Fruit fly (Drosophila melanogaster) whole organism, adult: ENCODE data around the gene Dyrk3.

Experiments
- CG11617 ChIP-seq: fragments of 200-800 bp; sonication (Bioruptor generic); optimal IDR thresholded peaks from 2 replicates; lab custom pipeline; 2017; ENCODE audit warnings: mild to moderate bottlenecking, missing biosample characterization, missing genetic modification reagents, missing genetic modification characterization
- CG12768 ChIP-seq: fragments of 200-800 bp; sonication (Bioruptor generic); optimal IDR thresholded peaks from 2 replicates; lab custom pipeline; 2017; ENCODE audit warnings: missing biosample characterization, missing genetic modification characterization, mild to moderate bottlenecking, moderate library complexity, missing genetic modification reagents
- CG14711 ChIP-seq: fragments of 200-800 bp; sonication (Bioruptor generic); optimal IDR thresholded peaks from 2 replicates; lab custom pipeline; 2018; ENCODE audit warnings: missing biosample characterization, mild to moderate bottlenecking, missing genetic modification characterization, moderate library complexity
- CG1620 ChIP-seq: fragments of 200-800 bp; sonication (Bioruptor generic); optimal IDR thresholded peaks from 2 replicates; lab custom pipeline; 2016; ENCODE audit warnings: missing biosample characterization, missing genetic modification characterization
- CG33017 ChIP-seq: fragments of 200-800 bp; sonication (Bioruptor generic); optimal IDR thresholded peaks from 2 replicates; lab custom pipeline; 2018; ENCODE audit warnings: missing biosample characterization, mild to moderate bottlenecking, missing genetic modification characterization, moderate library complexity
- CG5204 ChIP-seq: fragments of 200-800 bp; sonication (Bioruptor generic); optimal IDR thresholded peaks from 2 replicates; lab custom pipeline; 2016; ENCODE audit warnings: missing biosample characterization, missing genetic modification characterization
- CG7045 ChIP-seq: fragments of 200-800 bp; sonication (Bioruptor generic); optimal IDR thresholded peaks from 2 replicates; lab custom pipeline; 2017; ENCODE audit warnings: missing biosample characterization, mild to moderate bottlenecking, missing genetic modification characterization
- CG7101 ChIP-seq: fragments of 200-800 bp; sonication (Bioruptor generic); optimal IDR thresholded peaks from 2 replicates; lab custom pipeline; 2018; ENCODE audit warnings: missing biosample characterization, mild to moderate bottlenecking, missing genetic modification characterization, moderate library complexity
- Clk ChIP-seq: fragments of 200-800 bp; sonication (Bioruptor generic); optimal IDR thresholded peaks from 2 replicates; lab custom pipeline; 2017; ENCODE audit warnings: missing biosample characterization, missing genetic modification characterization
- Crg-1 ChIP-seq: fragments of 200-800 bp; sonication (Bioruptor generic); optimal IDR thresholded peaks from 2 replicates; lab custom pipeline; 2016; ENCODE audit warnings: missing biosample characterization, missing genetic modification characterization
- Hr96 ChIP-seq: fragments of 200-800 bp; sonication (Bioruptor generic); optimal IDR thresholded peaks from 2 replicates; lab custom pipeline; 2016; ENCODE audit warnings: missing biosample characterization, missing genetic modification characterization
- Mnt ChIP-seq: fragments of 200-800 bp; sonication (Bioruptor generic); optimal IDR thresholded peaks from 2 replicates; lab custom pipeline; 2016; ENCODE audit warnings: missing biosample characterization, mild to moderate bottlenecking, missing genetic modification characterization
- bab1 ChIP-seq: fragments of 200-800 bp; sonication (Bioruptor generic); optimal IDR thresholded peaks from 3 replicates; lab custom pipeline; 2019; ENCODE audit warnings: missing biosample characterization, mild to moderate bottlenecking, missing genetic modification characterization, moderate library complexity
- cic ChIP-seq: fragments of 200-800 bp; sonication (Bioruptor generic); optimal IDR thresholded peaks from 2 replicates; lab custom pipeline; 2017; ENCODE audit warnings: missing biosample characterization, mild to moderate bottlenecking, missing genetic modification characterization, moderate library complexity
- cnc ChIP-seq, 2 experiments: fragments of >200 bp; optimal IDR thresholded peaks; 2 replicates each; lab custom pipeline; 2017
- kay ChIP-seq: fragments of 200-800 bp; sonication (Bioruptor generic); peaks from one replicate; lab custom pipeline; 2016; ENCODE audit warnings: missing biosample characterization, missing genetic modification characterization, borderline replicate concordance
- ovo ChIP-seq: fragments of 200-800 bp; sonication (Bioruptor generic); optimal IDR thresholded peaks from 2 replicates; lab custom pipeline; 2016; ENCODE audit warnings: missing biosample characterization, missing genetic modification characterization
- pad ChIP-seq: fragments of 200-800 bp; sonication (Bioruptor generic); optimal IDR thresholded peaks from 3 replicates; lab custom pipeline; 2017; ENCODE audit warnings: missing biosample characterization, missing genetic modification characterization, mild to moderate bottlenecking, moderate library complexity, missing genetic modification reagents
- tj ChIP-seq: fragments of 200-800 bp; sonication (Bioruptor generic); optimal IDR thresholded peaks from 3 replicates; lab custom pipeline; 2017; ENCODE audit warnings: missing biosample characterization, mild to moderate bottlenecking, missing genetic modification characterization, moderate library complexity

Dyrk3 gene

dm6 chr4:1230564-1230964, at the start of gene Dyrk3, which contains the start of gene Cadps:
Dyrk3 (minus strand) TSS chr4:1230713.
Cadps (plus strand) TSS chr4:1230837.
- TF ChIP-seq CG33017 (tag; lab: Kevin White, UChicago) = no peak
- peak; percentile 22 for TF ChIP-seq CG7101
- TF ChIP-seq Crg-1 (GFP tag; lab: Kevin White, UChicago) = no peak
- TF ChIP-seq pad (GFP tag; lab: Kevin White, UChicago) = no peak
- peak; percentile 75 for TF ChIP-seq Mnt (GFP tag; lab: Kevin White, UChicago)
- TF ChIP-seq bab1 (GFP tag; lab: Kevin White, UChicago) = peak; percentile 22
- no peak for TF ChIP-seq cnc (optimal IDR thresholded peaks at IDR 0.05; lab: Kevin White, UChicago)
- TF ChIP-seq CG14711 (tag; lab: Kevin White, UChicago) = peak; percentile 20
- no peak for TF ChIP-seq CG1620 (GFP tag; lab: Kevin White, UChicago)
- no peak for TF ChIP-seq CG11617 (GFP tag; lab: Kevin White, UChicago)

DNA sequence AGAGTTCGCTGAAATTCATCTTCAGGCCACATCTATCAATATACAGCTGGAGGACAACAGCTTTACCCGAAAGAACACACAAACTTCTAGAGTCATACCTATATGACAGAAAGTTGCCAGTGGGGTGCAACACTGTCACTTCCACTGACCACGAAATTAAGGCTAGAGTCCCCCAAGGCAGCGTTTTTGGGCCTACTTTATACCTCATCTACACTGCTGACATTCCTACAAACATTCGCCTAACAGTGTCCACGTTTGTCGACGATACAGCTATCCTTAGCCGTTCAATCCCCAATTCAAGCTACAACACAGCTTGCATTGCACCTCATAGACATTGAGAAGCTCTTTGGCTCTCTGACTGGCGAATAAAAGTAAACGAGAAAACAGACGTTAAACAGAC, 29.9 kb upstream of the Dyrk3 start:
- no peak for TF ChIP-seq kay (GFP tag; lab: Kevin White, UChicago)
- TF ChIP-seq Clk (GFP tag; lab: Kevin White, UChicago) = no peak
- TF ChIP-seq cnc (optimal IDR thresholded peaks at IDR 0.05; lab: Kevin White, UChicago) = no peak

DNA sequence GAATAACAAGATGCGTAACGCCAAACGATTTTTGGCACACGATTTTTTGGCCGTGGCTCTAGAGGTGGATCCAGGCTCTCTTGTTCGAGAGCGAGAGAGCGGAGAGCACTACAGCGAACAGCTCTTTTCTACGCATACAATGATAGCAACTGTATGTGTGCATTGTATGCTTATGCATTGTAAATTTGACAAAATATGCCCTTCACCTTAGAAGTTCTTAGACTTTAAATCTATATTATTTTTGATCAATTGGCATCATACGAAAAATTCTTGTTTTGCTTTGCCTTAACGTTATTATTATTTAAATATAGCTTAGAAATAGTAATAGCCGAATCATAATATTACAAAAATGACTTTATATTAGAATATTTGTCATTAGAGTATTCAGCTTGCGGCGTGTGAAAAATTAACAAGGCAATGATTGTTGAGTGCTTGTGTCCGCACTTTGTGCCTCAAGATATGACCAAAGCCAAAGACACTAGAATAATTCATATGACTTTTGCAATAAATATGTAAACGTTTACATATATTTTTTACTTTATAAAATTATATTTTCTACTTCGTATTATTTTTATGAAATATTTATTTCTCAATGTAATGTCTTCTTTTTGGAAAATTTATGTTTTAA, 26.7 kb upstream of the Dyrk3 start:
- TF ChIP-seq tj (GFP tag; lab: Kevin White, UChicago) = peak; percentile 9

DNA sequence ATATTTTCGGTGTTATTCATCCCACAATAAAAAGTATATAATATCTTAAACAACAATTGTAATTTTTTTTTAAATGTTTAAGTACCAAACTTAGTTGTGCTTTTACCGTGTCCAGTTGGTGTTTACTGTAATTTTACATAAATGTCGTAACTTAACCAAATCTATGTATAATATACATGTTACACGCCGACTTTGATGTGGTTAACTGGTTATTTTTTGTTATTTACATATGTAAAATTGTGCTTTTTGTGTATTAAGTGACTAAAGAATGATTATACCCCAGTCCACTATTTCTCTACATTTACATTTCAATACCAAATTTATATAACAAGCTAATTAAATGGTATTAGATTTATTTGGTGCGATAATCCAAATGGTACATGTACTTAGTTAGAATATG, 20.5 kb upstream of the Dyrk3 start:
- no peak for TF ChIP-seq CG33017 (tag; lab: Kevin White, UChicago)
- no peak for TF ChIP-seq cic
- TF ChIP-seq CG7101 = no peak
- no peak for TF ChIP-seq tj (GFP tag; lab: Kevin White, UChicago)
- TF ChIP-seq CG5204 (GFP tag; lab: Kevin White, UChicago) = no peak
- TF ChIP-seq CG14711 (tag; lab: Kevin White, UChicago) = no peak
- TF ChIP-seq Clk (GFP tag; lab: Kevin White, UChicago) = no peak
- no peak for TF ChIP-seq Mnt (GFP tag; lab: Kevin White, UChicago)
- TF ChIP-seq ovo = no peak
- TF ChIP-seq cnc (optimal IDR thresholded peaks at IDR 0.05; lab: Kevin White, UChicago) = no peak
- no peak for TF ChIP-seq Crg-1 (GFP tag; lab: Kevin White, UChicago)
- no peak for TF ChIP-seq CG1620 (GFP tag; lab: Kevin White, UChicago)

DNA sequence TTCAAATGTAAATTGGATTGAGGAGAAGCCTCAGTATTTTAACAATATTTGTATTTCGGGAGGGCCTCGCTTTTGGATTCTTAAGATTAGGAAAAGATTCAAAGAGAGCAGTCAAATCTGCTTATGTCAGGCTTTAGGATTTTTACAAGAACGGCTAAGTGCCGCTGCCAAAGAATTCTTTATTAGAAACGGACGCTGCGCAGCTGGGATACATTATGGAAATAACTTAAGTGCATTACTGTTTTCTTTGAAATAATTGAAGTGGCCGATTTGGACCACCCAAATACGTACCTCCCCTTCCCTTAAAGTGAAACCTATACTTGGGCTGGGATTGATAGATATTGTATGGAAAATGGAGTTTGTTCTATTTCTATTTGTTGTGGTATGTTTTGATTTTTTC, 7.7 kb upstream of the Dyrk3 start:
- no peak for TF ChIP-seq bab1 (GFP tag; lab: Kevin White, UChicago)

- TF ChIP-seq kay (GFP tag; lab: Kevin White, UChicago) (no peak), Mnt (GFP tag; lab: Kevin White, UChicago) (no peak), CG11617 (GFP tag; lab: Kevin White, UChicago) (no peak), CG1620 (GFP tag; lab: Kevin White, UChicago) (no peak), pad (GFP tag; lab: Kevin White, UChicago) (no peak), Hr96 (GFP tag; lab: Kevin White, UChicago) (no peak), CG7101 (no peak), CG12768 (no peak), CG14711 (tag; lab: Kevin White, UChicago) (no peak), CG7045 (GFP tag; lab: Kevin White, UChicago) (no peak), CG5204 (GFP tag; lab: Kevin White, UChicago) (no peak), tj (GFP tag; lab: Kevin White, UChicago) (no peak), cnc (optimal IDR thresholded peaks at IDR 0.05; lab: Kevin White, UChicago) (no peak), cic (no peak)
Measured at dm6 chr4:1234749-1235148, 4.2 kb upstream of the Dyrk3 start.

- TF ChIP-seq Mnt (GFP tag; lab: Kevin White, UChicago) = no peak
- TF ChIP-seq cnc (optimal IDR thresholded peaks at IDR 0.05; lab: Kevin White, UChicago) = no peak
Measured at dm6 chr4:1233351-1233750, 2.8 kb upstream of the Dyrk3 start.

DNA sequence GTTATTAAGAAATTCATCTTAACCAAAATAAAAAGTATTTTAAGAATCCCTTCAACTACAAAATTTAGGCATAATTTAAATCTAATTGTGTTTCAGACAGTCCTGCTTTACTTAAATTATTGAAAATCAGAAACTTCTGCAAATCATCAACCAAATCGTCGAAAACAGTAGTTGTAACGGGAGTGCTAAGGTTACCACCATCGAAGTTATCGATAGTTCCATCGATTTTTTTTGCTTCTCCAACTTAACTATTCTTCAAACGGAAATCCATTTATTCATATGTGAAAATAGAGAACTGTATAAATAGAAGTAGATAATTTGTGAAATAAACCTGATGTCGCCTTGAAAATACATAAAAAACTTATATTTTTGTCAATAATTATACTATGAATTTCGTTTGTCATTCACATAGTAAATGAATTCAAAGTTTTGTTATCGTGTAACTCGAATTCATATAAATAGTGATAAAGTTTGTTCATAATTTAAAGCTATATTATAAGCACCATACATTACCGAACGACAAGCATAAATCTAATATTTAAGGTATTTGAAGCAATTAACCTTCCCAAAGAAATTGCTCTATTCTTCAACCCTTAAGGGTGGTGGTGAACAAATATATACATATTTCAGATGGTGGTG, 1.3 kb upstream of the Dyrk3 start:
- TF ChIP-seq tj (GFP tag; lab: Kevin White, UChicago) (no peak), cnc (optimal IDR thresholded peaks at IDR 0.05; lab: Kevin White, UChicago) (no peak), CG33017 (tag; lab: Kevin White, UChicago) (no peak), kay (GFP tag; lab: Kevin White, UChicago) (peak; percentile 69), CG14711 (tag; lab: Kevin White, UChicago) (no peak), CG7045 (GFP tag; lab: Kevin White, UChicago) (no peak), CG5204 (GFP tag; lab: Kevin White, UChicago) (no peak), CG1620 (GFP tag; lab: Kevin White, UChicago) (no peak), CG7101 (no peak)
